Worm (Caenorhabditis elegans): Measurements from ENCODE around the gene C25F9.13.

The C25F9.13 gene

DNA sequence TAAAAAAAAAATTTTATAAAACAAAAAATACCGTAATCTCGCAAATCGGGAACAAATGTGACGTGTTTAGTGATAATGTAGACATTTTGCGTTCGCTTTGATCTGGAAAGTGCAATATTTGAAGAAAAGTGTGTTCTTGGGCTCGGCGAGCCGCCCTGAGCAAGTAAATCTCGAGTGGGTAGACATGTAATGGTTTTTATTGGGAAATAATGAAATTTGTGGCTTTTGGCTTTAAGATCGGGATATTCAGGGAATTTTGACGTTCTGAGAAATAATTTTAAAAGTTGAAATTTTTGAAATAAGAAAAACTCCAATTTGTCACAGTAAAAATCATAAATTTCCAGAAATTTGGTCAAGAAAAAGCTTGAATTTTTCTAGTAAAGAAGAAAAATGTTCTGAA is 36.2 kb downstream of the C25F9.13 start, which contains the start of gene C14B4.2:
TSS of gene C14B4.2 (minus strand) at position 101 of the 400 bp plus-strand sequence.
- no peak for TF ChIP-seq fkh-6 (tag; optimal IDR thresholded peaks at IDR 0.05)
- TF ChIP-seq ceh-34 (tag; optimal IDR thresholded peaks at IDR 0.05): no peak
- no peak for TF ChIP-seq K02D7.2 (tag; optimal IDR thresholded peaks at IDR 0.05)
- no peak for TF ChIP-seq ttx-3 (tag; optimal IDR thresholded peaks at IDR 0.05)
- TF ChIP-seq eyg-1 (tag; optimal IDR thresholded peaks at IDR 0.05): no peak
- no peak for TF ChIP-seq nfya-1 (tag; optimal IDR thresholded peaks at IDR 0.05)
- TF ChIP-seq unc-42 (tag; optimal IDR thresholded peaks at IDR 0.05): no peak
- no peak for TF ChIP-seq unc-3 (GFP tag; conservative IDR thresholded peaks at IDR 0.05)
- no peak for TF ChIP-seq unc-3 (tag; optimal IDR thresholded peaks at IDR 0.05)
- TF ChIP-seq fkh-10 (GFP tag; optimal IDR thresholded peaks at IDR 0.05): no peak
- TF ChIP-seq ceh-31 (tag; optimal IDR thresholded peaks at IDR 0.05): no peak
- no peak for TF ChIP-seq ztf-16 (tag; optimal IDR thresholded peaks at IDR 0.05)
- TF ChIP-seq lim-6 (tag; optimal IDR thresholded peaks at IDR 0.05): no peak
- no peak for TF ChIP-seq ceh-30 (tag; optimal IDR thresholded peaks at IDR 0.05)
- TF ChIP-seq ceh-18 (tag; optimal IDR thresholded peaks at IDR 0.05): no peak
- no peak for TF ChIP-seq unc-86 (tag; optimal IDR thresholded peaks at IDR 0.05)
- no peak for TF ChIP-seq pha-4 (tag; optimal IDR thresholded peaks at IDR 0.05)
- no peak for TF ChIP-seq nhr-232 (tag; optimal IDR thresholded peaks at IDR 0.05)
- no peak for TF ChIP-seq hlh-6 (tag; optimal IDR thresholded peaks at IDR 0.05)
- TF ChIP-seq ceh-48 (tag; optimal IDR thresholded peaks at IDR 0.05): no peak
- TF ChIP-seq T23F11.4 (GFP tag; optimal IDR thresholded peaks at IDR 0.05): no peak

ce11 chrV:19358039-19358438 is 40.7 kb downstream of the C25F9.13 start:
- peak; percentile 44 for TF ChIP-seq pag-3 (tag; optimal IDR thresholded peaks at IDR 0.05; ENCODE audit: borderline replicate concordance)
- TF ChIP-seq nhr-232 (tag; optimal IDR thresholded peaks at IDR 0.05): no peak
- peak; percentile 87 for TF ChIP-seq unc-42 (tag; optimal IDR thresholded peaks at IDR 0.05)
- peak; percentile 16 for TF ChIP-seq ceh-31 (tag; optimal IDR thresholded peaks at IDR 0.05)
- TF ChIP-seq sox-4 (tag; optimal IDR thresholded peaks at IDR 0.05): no peak
- TF ChIP-seq sox-2 (GFP tag; IDR thresholded peaks at IDR 0.05): no peak
- TF ChIP-seq dve-1 (tag; optimal IDR thresholded peaks at IDR 0.05): no peak

- peak; percentile 28 for TF ChIP-seq ceh-14 (tag; optimal IDR thresholded peaks at IDR 0.05)
- no peak for TF ChIP-seq ceh-30 (tag; optimal IDR thresholded peaks at IDR 0.05)
- no peak for TF ChIP-seq che-1 (tag; optimal IDR thresholded peaks at IDR 0.05)
- no peak for TF ChIP-seq lim-6 (tag; optimal IDR thresholded peaks at IDR 0.05)
- TF ChIP-seq ceh-19 (GFP tag; optimal IDR thresholded peaks at IDR 0.05): no peak
- peak; percentile 56 for TF ChIP-seq unc-42 (tag; optimal IDR thresholded peaks at IDR 0.05)
- TF ChIP-seq ceh-18 (tag; optimal IDR thresholded peaks at IDR 0.05): no peak
- TF ChIP-seq K02D7.2 (tag; optimal IDR thresholded peaks at IDR 0.05): no peak
- no peak for TF ChIP-seq ama-1 (optimal IDR thresholded peaks at IDR 0.05)
- TF ChIP-seq fkh-10 (GFP tag; optimal IDR thresholded peaks at IDR 0.05): no peak
- TF ChIP-seq T23F11.4 (GFP tag; optimal IDR thresholded peaks at IDR 0.05): no peak
Observed at ce11 chrV:19356717-19357116, 42.1 kb downstream of the C25F9.13 start.

- TF ChIP-seq zip-5 (tag; optimal IDR thresholded peaks at IDR 0.05) (no peak), madf-2 (tag; optimal IDR thresholded peaks at IDR 0.05) (no peak), mec-3 (tag; optimal IDR thresholded peaks at IDR 0.05; ENCODE audit: borderline replicate concordance) (no peak), npax-4 (tag; optimal IDR thresholded peaks at IDR 0.05) (no peak), C38D4.7 (GFP tag; optimal IDR thresholded peaks at IDR 0.05) (no peak), T23F11.4 (GFP tag; optimal IDR thresholded peaks at IDR 0.05) (no peak), hlh-30 (tag; optimal IDR thresholded peaks at IDR 0.05; ENCODE audit: insufficient read depth) (no peak)
Observed at ce11 chrV:19355219-19355618, 43.6 kb downstream of the C25F9.13 start.

ce11 chrV:19354506-19354905 is 44.3 kb downstream of the C25F9.13 start:
- TF ChIP-seq unc-42 (tag; optimal IDR thresholded peaks at IDR 0.05) (peak; percentile 54), ref-2 (tag; optimal IDR thresholded peaks at IDR 0.05) (no peak), elt-2 (tag; optimal IDR thresholded peaks at IDR 0.05) (peak; percentile 56), madf-2 (tag; optimal IDR thresholded peaks at IDR 0.05) (no peak)
